Worm (Caenorhabditis elegans) whole organism, young adult: ENCODE results near the gene hsp-3.

ENCODE experiments used
- B0035.1 ChIP-seq: sonication (generic microtip); optimal IDR thresholded peaks from 2 replicates; lab custom pipeline; 2016; ENCODE audit warnings: missing genetic modification characterization, mild to moderate bottlenecking, missing compliant biosample characterization, missing genotype, missing genetic modification reagents
- B0336.3 ChIP-seq: fragments of 200-800 bp; sonication (Bioruptor generic); IDR thresholded peaks from 2 replicates; pipeline ENCODE4 v1.3.6; 2022; ENCODE audit warnings: missing genetic modification characterization, missing compliant biosample characterization
- F23B12.7 ChIP-seq: sonication (generic microtip); optimal IDR thresholded peaks from 2 replicates; lab custom pipeline; 2017; ENCODE audit warnings: missing genetic modification characterization, mild to moderate bottlenecking, missing compliant biosample characterization, antibody characterized with exemption, moderate library complexity; ENCODE audit not compliant: insufficient read depth
- F39B2.1 ChIP-seq: fragments of 200-800 bp; sonication (Bioruptor generic); IDR thresholded peaks from 2 replicates; pipeline ENCODE4 v1.3.6; 2022; ENCODE audit warnings: missing genetic modification reagents, missing genetic modification characterization, missing compliant biosample characterization
- T26A5.8 ChIP-seq: sonication (generic microtip); optimal IDR thresholded peaks from 2 replicates; lab custom pipeline; 2016; ENCODE audit warnings: missing genetic modification characterization, missing compliant biosample characterization
- Y53F4B.3 ChIP-seq: fragments of 200-800 bp; sonication (Bioruptor generic); IDR thresholded peaks from 2 replicates; pipeline ENCODE4 v1.3.6; 2022; ENCODE audit warnings: missing genetic modification reagents, missing genetic modification characterization, missing compliant biosample characterization
- Y53G8AR.9 ChIP-seq: fragments of 200-800 bp; sonication (Bioruptor generic); conservative IDR thresholded peaks from 2 replicates; pipeline ENCODE4 v1.3.6; 2022; ENCODE audit warnings: missing genetic modification reagents, missing genetic modification characterization, missing compliant biosample characterization
- Y95B8A.8 ChIP-seq: fragments of 200-800 bp; sonication (Bioruptor generic); IDR thresholded peaks from 2 replicates; pipeline ENCODE4 v1.3.6; 2022; ENCODE audit warnings: missing genetic modification reagents, missing genetic modification characterization, missing compliant biosample characterization
- ZK185.1 ChIP-seq: sonication (generic microtip); optimal IDR thresholded peaks from 2 replicates; lab custom pipeline; 2016; ENCODE audit warnings: mild to moderate bottlenecking, missing genetic modification characterization, missing compliant biosample characterization; ENCODE audit not compliant: poor library complexity, severe bottlenecking
- akir-1 ChIP-seq: fragments of 200-800 bp; sonication (Bioruptor generic); optimal IDR thresholded peaks from 2 replicates; lab custom pipeline; 2018; ENCODE audit warnings: mild to moderate bottlenecking, missing genetic modification characterization, moderate library complexity, missing compliant biosample characterization
- aptf-3 ChIP-seq: fragments of 200-800 bp; sonication (Bioruptor generic); IDR thresholded peaks from 2 replicates; pipeline ENCODE4 v1.3.6; 2022; ENCODE audit warnings: missing genetic modification characterization, missing compliant biosample characterization
- cebp-1 ChIP-seq, 2 experiments: fragments of 200-800 bp in 1 of 2; sonication (Bioruptor generic) in 1 of 2; sonication (generic microtip) in 1 of 2; IDR thresholded peaks in 1 of 2; optimal IDR thresholded peaks in 1 of 2; 2 replicates each; pipeline versions ENCODE4 v1.3.6 to Lab custom; 2017 to 2022; ENCODE audit warnings: missing compliant biosample characterization in 2 of 2, missing genetic modification characterization in 2 of 2, mild to moderate bottlenecking in 1 of 2, missing genetic modification reagents in 1 of 2, moderate library complexity in 1 of 2
- cebp-2 ChIP-seq: fragments of 200-800 bp; sonication (Bioruptor generic); IDR thresholded peaks from 2 replicates; pipeline ENCODE4 v1.3.6; 2022; ENCODE audit warnings: missing genetic modification characterization, missing compliant biosample characterization
- ceh-100 ChIP-seq: fragments of 200-800 bp; sonication (Bioruptor generic); IDR thresholded peaks from 2 replicates; pipeline ENCODE4 v1.3.6; 2022; ENCODE audit warnings: missing genetic modification reagents, missing genetic modification characterization, missing compliant biosample characterization
- chd-7 ChIP-seq: sonication (generic microtip); optimal IDR thresholded peaks from 2 replicates; lab custom pipeline; 2016; ENCODE audit warnings: mild to moderate bottlenecking, missing genetic modification characterization, moderate library complexity, missing compliant biosample characterization
- dox-1 ChIP-seq: fragments of 200-800 bp; sonication (Bioruptor generic); IDR thresholded peaks from 2 replicates; pipeline ENCODE4 v1.3.6; 2022; ENCODE audit warnings: missing genetic modification reagents, missing genetic modification characterization, missing compliant biosample characterization
- efl-1 ChIP-seq: fragments of 150-350 bp; optimal IDR thresholded peaks from 2 replicates; lab custom pipeline; 2014; ENCODE audit warnings: missing biosample characterization, missing genetic modification reagents, missing genetic modification characterization
- egl-18 ChIP-seq: fragments of 200-800 bp; sonication (Bioruptor generic); IDR thresholded peaks from 2 replicates; pipeline ENCODE4 v1.3.6; 2022; ENCODE audit warnings: missing genetic modification reagents, missing genetic modification characterization, missing compliant biosample characterization
- ets-4 ChIP-seq: fragments of 200-800 bp; sonication (Bioruptor generic); optimal IDR thresholded peaks from 2 replicates; lab custom pipeline; 2018; ENCODE audit warnings: mild to moderate bottlenecking, missing genetic modification characterization, missing compliant biosample characterization
- hlh-12 ChIP-seq: sonication (generic microtip); optimal IDR thresholded peaks from 2 replicates; lab custom pipeline; 2016; ENCODE audit warnings: missing genetic modification characterization, missing compliant biosample characterization
- let-526 ChIP-seq: fragments of 200-800 bp; sonication (Bioruptor generic); IDR thresholded peaks from 2 replicates; pipeline ENCODE4 v1.3.6; 2022; ENCODE audit warnings: missing genetic modification reagents, missing genetic modification characterization, missing compliant biosample characterization
- let-607 ChIP-seq, 2 experiments: fragments of 200-800 bp in 1 of 2; sonication (Bioruptor generic) in 1 of 2; sonication (generic microtip) in 1 of 2; optimal IDR thresholded peaks; 2 replicates each; lab custom pipeline; 2016 to 2018; ENCODE audit warnings: mild to moderate bottlenecking in 2 of 2, missing compliant biosample characterization in 2 of 2, missing genetic modification characterization in 2 of 2, moderate library complexity in 2 of 2, missing genotype in 1 of 2
- lin-26 ChIP-seq: fragments of 200-800 bp; sonication (Bioruptor generic); IDR thresholded peaks from 2 replicates; pipeline ENCODE4 v1.3.6; 2022; ENCODE audit warnings: missing genetic modification reagents, missing genetic modification characterization, missing compliant biosample characterization
- lin-40 ChIP-seq: sonication (generic microtip); optimal IDR thresholded peaks from 2 replicates; lab custom pipeline; 2016; ENCODE audit warnings: missing genetic modification characterization, mild to moderate bottlenecking, missing compliant biosample characterization, missing genotype, missing genetic modification reagents
- madf-10 ChIP-seq: sonication (generic microtip); optimal IDR thresholded peaks from 2 replicates; lab custom pipeline; 2016; ENCODE audit warnings: mild to moderate bottlenecking, missing genetic modification characterization, missing compliant biosample characterization
- madf-3 ChIP-seq: fragments of 200-800 bp; sonication (Bioruptor generic); IDR thresholded peaks from 2 replicates; pipeline ENCODE4 v1.3.6; 2022; ENCODE audit warnings: missing genetic modification reagents, missing genetic modification characterization, missing compliant biosample characterization
- mcd-1 ChIP-seq: fragments of 200-800 bp; sonication (Bioruptor generic); IDR thresholded peaks from 2 replicates; pipeline ENCODE4 v1.3.6; 2022; ENCODE audit warnings: missing genetic modification reagents, missing genetic modification characterization, missing compliant biosample characterization
- mel-28 ChIP-seq: sonication (generic microtip); optimal IDR thresholded peaks from 2 replicates; lab custom pipeline; 2016; ENCODE audit warnings: borderline replicate concordance, mild to moderate bottlenecking, missing genetic modification characterization, missing compliant biosample characterization
- mes-4 ChIP-seq: sonication (generic microtip); optimal IDR thresholded peaks from 2 replicates; lab custom pipeline; 2016; ENCODE audit warnings: missing genotype, missing genetic modification characterization, missing compliant biosample characterization
- nfya-2 ChIP-seq: fragments of 200-800 bp; sonication (Bioruptor generic); IDR thresholded peaks from 2 replicates; pipeline ENCODE4 v1.3.6; 2022; ENCODE audit warnings: missing genetic modification reagents, missing genetic modification characterization, missing compliant biosample characterization
- nfyb-1 ChIP-seq: fragments of 200-800 bp; sonication (Bioruptor generic); IDR thresholded peaks from 2 replicates; pipeline ENCODE4 v1.3.6; 2022; ENCODE audit warnings: missing genetic modification reagents, missing genetic modification characterization, missing compliant biosample characterization
- nhr-80 ChIP-seq: sonication (generic microtip); optimal IDR thresholded peaks from 2 replicates; lab custom pipeline; 2016; ENCODE audit warnings: missing genetic modification characterization, missing compliant biosample characterization
- pbrm-1 ChIP-seq: fragments of 200-800 bp; sonication (Bioruptor generic); IDR thresholded peaks from 2 replicates; pipeline ENCODE4 v1.3.6; 2022; ENCODE audit warnings: missing genetic modification reagents, missing genetic modification characterization, missing compliant biosample characterization
- pha-4 ChIP-seq: fragments of 150-350 bp; sonication (generic microtip); optimal IDR thresholded peaks from 2 replicates; lab custom pipeline; 2014; ENCODE audit warnings: missing biosample characterization, missing genetic modification reagents, missing genetic modification characterization
- repo-1 ChIP-seq: sonication (generic microtip); optimal IDR thresholded peaks from 2 replicates; lab custom pipeline; 2017; ENCODE audit warnings: mild to moderate bottlenecking, missing genetic modification characterization, missing compliant biosample characterization
- sea-2 ChIP-seq: fragments of 200-800 bp; sonication (Bioruptor generic); IDR thresholded peaks from 2 replicates; pipeline ENCODE4 v1.3.6; 2022; ENCODE audit warnings: missing genetic modification characterization, missing compliant biosample characterization
- snpc-1.3 ChIP-seq: sonication (generic microtip); optimal IDR thresholded peaks from 2 replicates; lab custom pipeline; 2017; ENCODE audit warnings: missing genetic modification characterization, mild to moderate bottlenecking, missing compliant biosample characterization, antibody characterized with exemption, moderate library complexity, missing genotype, missing genetic modification reagents; ENCODE audit not compliant: insufficient read depth
- snpc-3.4 ChIP-seq: sonication (generic microtip); optimal IDR thresholded peaks from 2 replicates; lab custom pipeline; 2017; ENCODE audit warnings: missing genetic modification characterization, mild to moderate bottlenecking, missing compliant biosample characterization, antibody characterized with exemption, moderate library complexity, missing genotype, missing genetic modification reagents
- snpc-4 ChIP-seq, 5 experiments: fragments of 150-350 bp in 1 of 5; sonication (generic microtip) in 4 of 5; optimal IDR thresholded peaks; 2 replicates each; lab custom pipeline; 2014 to 2018; ENCODE audit warnings: missing genetic modification characterization in 5 of 5, missing biosample characterization in 3 of 5, antibody characterized with exemption in 2 of 5, mild to moderate bottlenecking in 2 of 5, missing compliant biosample characterization in 2 of 5, missing genotype in 2 of 5, moderate library complexity in 2 of 5, missing genetic modification reagents in 1 of 5
- sptf-2 ChIP-seq: fragments of 200-800 bp; sonication (Bioruptor generic); optimal IDR thresholded peaks from 2 replicates; lab custom pipeline; 2018; ENCODE audit warnings: mild to moderate bottlenecking, missing genetic modification characterization, missing compliant biosample characterization
- tbx-9 ChIP-seq: sonication (generic microtip); optimal IDR thresholded peaks from 2 replicates; lab custom pipeline; 2016; ENCODE audit warnings: borderline replicate concordance, missing genetic modification characterization, inconsistent platforms, missing compliant biosample characterization
- unc-130 ChIP-seq: sonication (generic microtip); optimal IDR thresholded peaks from 2 replicates; lab custom pipeline; 2016; ENCODE audit warnings: missing genetic modification reagents, missing genetic modification characterization, missing compliant biosample characterization
- ztf-25 ChIP-seq: fragments of 200-800 bp; sonication (Bioruptor generic); IDR thresholded peaks from 2 replicates; pipeline ENCODE4 v1.3.6; 2022; ENCODE audit warnings: missing genetic modification reagents, missing genetic modification characterization, missing compliant biosample characterization

The hsp-3 gene

DNA sequence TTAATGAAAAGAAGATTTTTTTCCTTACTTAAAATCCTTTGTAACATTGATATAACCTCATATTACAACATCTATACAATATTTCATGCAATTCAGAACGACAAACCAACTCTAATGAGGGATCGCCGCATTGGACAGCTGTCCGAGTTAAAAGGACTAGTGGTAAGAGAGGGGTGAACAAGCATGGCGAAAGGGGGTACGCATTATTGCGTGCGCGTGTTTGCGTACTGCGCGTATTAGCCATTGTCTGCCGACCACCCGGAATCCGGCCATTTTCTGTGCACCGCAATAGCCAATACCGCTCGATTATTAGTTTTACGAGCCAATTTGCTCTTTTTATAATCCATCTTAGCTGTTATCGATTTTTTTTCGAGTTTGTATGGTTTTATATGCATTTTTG, 5.6 kb upstream of the hsp-3 start, which contains the start of gene C15H9.4 (continued):
- TF ChIP-seq snpc-1.3 (tag; lab: Kevin White, UChicago) (no peak), sea-2 (GFP tag; lab: Robert Waterston, UW) (no peak), egl-18 (GFP tag; lab: Robert Waterston, UW) (no peak), mcd-1 (GFP tag; lab: Robert Waterston, UW) (0 out of 2 replicates have a peak, but pooled peaks have one; percentile 8), ets-4 (GFP tag; lab: Kevin White, UChicago) (no peak), F23B12.7 (tag; lab: Kevin White, UChicago) (no peak), nfya-2 (GFP tag; lab: Robert Waterston, UW) (no peak), ztf-25 (no peak), Y53F4B.3 (GFP tag; lab: Robert Waterston, UW) (no peak), efl-1 (no peak), Y53G8AR.9 (GFP tag; lab: Robert Waterston, UW) (no peak), ceh-100 (no peak), aptf-3 (no peak), repo-1 (tag; lab: Kevin White, UChicago) (peak; percentile 35), madf-3 (GFP tag; lab: Robert Waterston, UW) (no peak), let-526 (no peak), mes-4 (tag; lab: Kevin White, UChicago) (no peak), madf-10 (tag; lab: Kevin White, UChicago) (no peak), ZK185.1 (no peak), B0035.1 (no peak), sptf-2 (GFP tag; lab: Kevin White, UChicago) (no peak), F39B2.1 (GFP tag; lab: Robert Waterston, UW) (no peak), chd-7 (tag; lab: Kevin White, UChicago) (no peak), lin-26 (GFP tag; lab: Robert Waterston, UW) (no peak), lin-40 (peak; percentile 2), cebp-1 (GFP tag; IDR thresholded peaks at IDR 0.05; lab: Robert Waterston, UW) (no peak), cebp-1 (tag; optimal IDR thresholded peaks at IDR 0.05; lab: Kevin White, UChicago) (peak; percentile 56), akir-1 (no peak), hlh-12 (no peak), snpc-3.4 (tag; lab: Kevin White, UChicago) (no peak), pbrm-1 (0 out of 2 replicates have a peak, but pooled peaks have one; percentile 29)
- TF ChIP-seq, all 124 proteins: peak for 10

DNA sequence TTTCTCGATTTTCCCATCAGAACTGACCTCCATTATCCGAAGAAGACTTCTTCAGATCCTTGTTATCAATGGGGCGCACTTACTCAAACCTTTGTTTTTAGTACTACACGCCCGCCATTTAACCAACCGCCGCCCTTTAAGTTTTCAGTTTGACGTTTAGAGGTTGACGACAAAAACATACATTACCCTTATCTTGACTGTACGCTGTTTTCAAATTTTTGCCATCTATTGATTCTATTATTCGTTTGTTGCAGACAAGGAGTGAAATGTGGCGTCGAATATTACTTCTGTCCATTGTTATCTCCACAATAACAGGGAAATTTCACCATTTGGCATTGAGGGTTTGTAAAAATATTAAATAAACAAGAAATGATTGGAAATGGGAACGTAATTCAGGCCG, 1.1 kb upstream of the hsp-3 start, which contains the start of gene C15H9.5:
Gene C15H9.5, plus strand, starts transcription at position 255 of the 400 bp plus-strand sequence.
- TF ChIP-seq snpc-4 (GFP tag; optimal IDR thresholded peaks at IDR 0.05; lab: Kevin White, UChicago): no peak
- TF ChIP-seq snpc-4 (tag; optimal IDR thresholded peaks at IDR 0.05; lab: Kevin White, UChicago): peak in 1 of 4 experiments; percentile 4
- no peak for TF ChIP-seq pha-4 (tag; lab: Kevin White, UChicago)
- no peak for TF ChIP-seq unc-130
- TF ChIP-seq let-607 (tag; optimal IDR thresholded peaks at IDR 0.05; lab: Kevin White, UChicago): peak in 1 of 2 experiments; percentile 33
- TF ChIP-seq nhr-80: peak; percentile 66
- no peak for TF ChIP-seq efl-1
- TF ChIP-seq dox-1: peak; percentile 28; the same call in 1 of the 2 replicates
- TF ChIP-seq T26A5.8: no peak
- no peak for TF ChIP-seq B0336.3 (GFP tag; lab: Robert Waterston, UW)
- peak; percentile 69 for TF ChIP-seq nfyb-1 (GFP tag; lab: Robert Waterston, UW)
- TF ChIP-seq Y95B8A.8 (GFP tag; lab: Robert Waterston, UW): no peak
- TF ChIP-seq tbx-9 (tag; lab: Kevin White, UChicago): no peak
- TF ChIP-seq mel-28 (tag; lab: Kevin White, UChicago): no peak
- peak; percentile 29; the same call in 1 of the 2 replicates for TF ChIP-seq mcd-1 (GFP tag; lab: Robert Waterston, UW)
- no peak for TF ChIP-seq cebp-2 (GFP tag; lab: Robert Waterston, UW)
- TF ChIP-seq sptf-2 (GFP tag; lab: Kevin White, UChicago): no peak
